Fruit fly (Drosophila melanogaster) whole organism, embryonic: ENCODE data around the gene RhoGDI.

Experiments
- BEAF-32 ChIP-seq: fragments of 200-800 bp; sonication (Bioruptor generic); optimal IDR thresholded peaks from 3 replicates; lab custom pipeline; 2017; ENCODE audit warnings: missing biosample characterization, missing genetic modification characterization, mild to moderate bottlenecking, moderate library complexity, missing genetic modification reagents
- BtbVII ChIP-seq: fragments of 200-800 bp; sonication (Bioruptor generic); optimal IDR thresholded peaks from 3 replicates; lab custom pipeline; 2017; ENCODE audit warnings: missing biosample characterization, mild to moderate bottlenecking, missing genetic modification characterization
- CG10979 ChIP-seq: fragments of 200-800 bp; sonication (Bioruptor generic); optimal IDR thresholded peaks from 2 replicates; lab custom pipeline; 2018; ENCODE audit warnings: missing biosample characterization, mild to moderate bottlenecking, missing genetic modification characterization, moderate library complexity
- CG11695 ChIP-seq: fragments of 200-800 bp; sonication (Bioruptor generic); IDR thresholded peaks from 3 replicates; pipeline ENCODE4 v1.3.6; 2022; ENCODE audit warnings: missing biosample characterization, missing genetic modification characterization
- CG1233 ChIP-seq: fragments of 200-800 bp; sonication (Bioruptor generic); optimal IDR thresholded peaks from 4 replicates; lab custom pipeline; 2018; ENCODE audit warnings: missing biosample characterization, mild to moderate bottlenecking, missing genetic modification characterization
- CG14710 ChIP-seq: fragments of 200-800 bp; sonication (Bioruptor generic); optimal IDR thresholded peaks from 3 replicates; lab custom pipeline; 2019; ENCODE audit warnings: missing biosample characterization, mild to moderate bottlenecking, missing genetic modification characterization, moderate library complexity
- CG15011 ChIP-seq: fragments of 200-800 bp; sonication (Bioruptor generic); optimal IDR thresholded peaks from 3 replicates; lab custom pipeline; 2018; ENCODE audit warnings: missing biosample characterization, mild to moderate bottlenecking, missing genetic modification characterization
- CG15269 ChIP-seq: fragments of 200-800 bp; sonication (Bioruptor generic); optimal IDR thresholded peaks from 2 replicates; lab custom pipeline; 2018; ENCODE audit warnings: missing biosample characterization, mild to moderate bottlenecking, missing genetic modification characterization, moderate library complexity
- CG1602 ChIP-seq: fragments of 200-800 bp; sonication (Bioruptor generic); optimal IDR thresholded peaks from 3 replicates; lab custom pipeline; 2016; ENCODE audit warnings: missing biosample characterization, missing genetic modification characterization
- CG18011 ChIP-seq: fragments of 200-800 bp; sonication (Bioruptor generic); optimal IDR thresholded peaks from 2 replicates; lab custom pipeline; 2017; ENCODE audit warnings: missing biosample characterization, missing genetic modification characterization, mild to moderate bottlenecking, moderate library complexity, missing genotype
- CG3065 ChIP-seq: fragments of 200-800 bp; sonication (Bioruptor generic); optimal IDR thresholded peaks from 2 replicates; lab custom pipeline; 2016; ENCODE audit warnings: missing biosample characterization, missing genetic modification characterization
- CG31441 ChIP-seq: fragments of 200-800 bp; sonication (Bioruptor generic); IDR thresholded peaks from 2 replicates; pipeline ENCODE4 v1.3.6; 2022; ENCODE audit warnings: missing biosample characterization, missing genetic modification characterization
- CG32532 ChIP-seq: fragments of 200-800 bp; sonication (Bioruptor generic); IDR thresholded peaks from 2 replicates; pipeline ENCODE4 v1.3.6; 2022; ENCODE audit warnings: missing biosample characterization, missing genetic modification characterization
- CG3407 ChIP-seq: fragments of 200-800 bp; sonication (Bioruptor generic); optimal IDR thresholded peaks from 2 replicates; lab custom pipeline; 2018; ENCODE audit warnings: missing biosample characterization, mild to moderate bottlenecking, missing genetic modification characterization
- CG3726 ChIP-seq: fragments of 200-800 bp; sonication (Bioruptor generic); IDR thresholded peaks from 3 replicates; pipeline ENCODE4, ENCODE4 v1.3.6; 2022; ENCODE audit warnings: missing biosample characterization, missing genetic modification characterization
- CG4707 ChIP-seq: fragments of 200-800 bp; sonication (Bioruptor generic); optimal IDR thresholded peaks from 2 replicates; lab custom pipeline; 2018; ENCODE audit warnings: missing biosample characterization, mild to moderate bottlenecking, missing genetic modification characterization, moderate library complexity
- CG5245 ChIP-seq: fragments of 200-800 bp; sonication (Bioruptor generic); optimal IDR thresholded peaks from 3 replicates; lab custom pipeline; 2016; ENCODE audit warnings: missing biosample characterization, missing genetic modification characterization
- CG6813 ChIP-seq: fragments of 200-800 bp; sonication (Bioruptor generic); optimal IDR thresholded peaks from 2 replicates; lab custom pipeline; 2017; ENCODE audit warnings: missing biosample characterization, missing genetic modification characterization, mild to moderate bottlenecking, moderate library complexity, missing genetic modification reagents
- CG6854 ChIP-seq: fragments of 200-800 bp; sonication (Bioruptor generic); optimal IDR thresholded peaks from 3 replicates; lab custom pipeline; 2017; ENCODE audit warnings: missing biosample characterization, mild to moderate bottlenecking, missing genetic modification characterization
- CG9215 ChIP-seq: fragments of 200-800 bp; sonication (Bioruptor generic); IDR thresholded peaks from 2 replicates; pipeline ENCODE4 v1.3.6; 2022; ENCODE audit warnings: missing biosample characterization, missing genetic modification characterization
- CG9437 ChIP-seq: fragments of 200-800 bp; sonication (Bioruptor generic); optimal IDR thresholded peaks from 2 replicates; lab custom pipeline; 2018; ENCODE audit warnings: missing biosample characterization, mild to moderate bottlenecking, missing genetic modification characterization
- CG9797 ChIP-seq: fragments of 200-800 bp; sonication (Bioruptor generic); optimal IDR thresholded peaks from 3 replicates; lab custom pipeline; 2018; ENCODE audit warnings: missing biosample characterization, mild to moderate bottlenecking, missing genetic modification characterization
- CG9876 ChIP-seq: fragments of 200-800 bp; sonication (Bioruptor generic); optimal IDR thresholded peaks from 2 replicates; lab custom pipeline; 2016; ENCODE audit warnings: missing biosample characterization, missing genetic modification characterization
- HLH3B ChIP-seq: fragments of 200-800 bp; sonication (Bioruptor generic); IDR thresholded peaks from 2 replicates; pipeline ENCODE4 v1.3.6; 2022; ENCODE audit warnings: missing biosample characterization, missing genetic modification characterization
- HmgZ ChIP-seq: fragments of 200-800 bp; sonication (Bioruptor generic); optimal IDR thresholded peaks from 2 replicates; lab custom pipeline; 2018; ENCODE audit warnings: missing biosample characterization, mild to moderate bottlenecking, missing genetic modification characterization
- Hr51 ChIP-seq, 2 experiments: fragments of 200-800 bp; sonication (Bioruptor generic); optimal IDR thresholded peaks; 2 replicates in 1 of 2; 3 replicates in 1 of 2; lab custom pipeline; 2016 to 2018; ENCODE audit warnings: missing biosample characterization in 2 of 2, missing genetic modification characterization in 2 of 2, mild to moderate bottlenecking in 1 of 2, moderate library complexity in 1 of 2
- Lpt ChIP-seq: fragments of >200 bp; optimal IDR thresholded peaks from 2 replicates; lab custom pipeline; 2018; ENCODE audit warnings: missing biosample characterization, missing genetic modification characterization
- Nf-YC ChIP-seq: fragments of 200-800 bp; optimal IDR thresholded peaks from 3 replicates; lab custom pipeline; 2019; ENCODE audit warnings: missing biosample characterization, mild to moderate bottlenecking, missing genetic modification characterization, moderate library complexity
- Rfx ChIP-seq: fragments of 200-800 bp; sonication (Bioruptor generic); IDR thresholded peaks from 2 replicates; pipeline ENCODE4 v1.3.6; 2022; ENCODE audit warnings: missing biosample characterization, missing genetic modification characterization
- chinmo ChIP-seq: fragments of 200-800 bp; sonication (Bioruptor generic); IDR thresholded peaks from 4 replicates; pipeline ENCODE4 v1.3.6; 2022; ENCODE audit warnings: missing biosample characterization, missing genetic modification characterization; ENCODE audit not compliant: partially characterized antibody
- crc ChIP-seq: fragments of 200-800 bp; sonication (Bioruptor generic); optimal IDR thresholded peaks from 2 replicates; lab custom pipeline; 2016; ENCODE audit warnings: missing biosample characterization, missing genetic modification characterization
- dm ChIP-seq: fragments of 200-800 bp; sonication (Bioruptor generic); optimal IDR thresholded peaks from 3 replicates; lab custom pipeline; 2016; ENCODE audit warnings: missing biosample characterization, missing genetic modification characterization
- gfzf ChIP-seq: fragments of 200-800 bp; sonication (Bioruptor generic); optimal IDR thresholded peaks from 2 replicates; lab custom pipeline; 2016; ENCODE audit warnings: missing biosample characterization, mild to moderate bottlenecking, missing genetic modification characterization, moderate library complexity
- grn ChIP-seq: fragments of 200-800 bp; sonication (Bioruptor generic); optimal IDR thresholded peaks from 3 replicates; lab custom pipeline; 2017; ENCODE audit warnings: missing biosample characterization, missing genetic modification characterization
- gsb-n ChIP-seq: fragments of 200-800 bp; sonication (Bioruptor generic); optimal IDR thresholded peaks from 3 replicates; lab custom pipeline; 2018; ENCODE audit warnings: missing biosample characterization, mild to moderate bottlenecking, missing genetic modification characterization
- h ChIP-seq: fragments of >200 bp; optimal IDR thresholded peaks from 2 replicates; lab custom pipeline; 2017
- hbn ChIP-seq: fragments of 200-800 bp; sonication (Bioruptor generic); IDR thresholded peaks from 2 replicates; pipeline ENCODE4 v1.3.6; 2022; ENCODE audit warnings: missing biosample characterization, missing genetic modification characterization; ENCODE audit not compliant: partially characterized antibody
- jigr1 ChIP-seq: fragments of 200-800 bp; sonication (Bioruptor generic); IDR thresholded peaks from 3 replicates; pipeline ENCODE4 v1.3.6; 2022; ENCODE audit warnings: missing biosample characterization, missing genetic modification characterization
- jumu ChIP-seq: fragments of 200-800 bp; sonication (Bioruptor generic); optimal IDR thresholded peaks from 3 replicates; lab custom pipeline; 2016; ENCODE audit warnings: missing biosample characterization, missing genetic modification characterization
- klu ChIP-seq: fragments of 200-800 bp; sonication (Bioruptor generic); IDR thresholded peaks from 2 replicates; pipeline ENCODE4 v1.3.6; 2022; ENCODE audit warnings: missing biosample characterization, missing genetic modification characterization
- lov ChIP-seq, 2 experiments: fragments of 200-800 bp in 1 of 2; fragments of >200 bp in 1 of 2; sonication (Bioruptor generic) in 1 of 2; IDR thresholded peaks in 1 of 2; optimal IDR thresholded peaks in 1 of 2; 2 replicates in 1 of 2; 3 replicates in 1 of 2; pipeline versions ENCODE4 v1.3.6 to Lab custom; 2017 to 2022; ENCODE audit warnings: missing biosample characterization in 1 of 2, missing genetic modification characterization in 1 of 2
- nmo ChIP-seq: fragments of 200-800 bp; sonication (Bioruptor generic); optimal IDR thresholded peaks from 2 replicates; lab custom pipeline; 2018; ENCODE audit warnings: missing biosample characterization, mild to moderate bottlenecking, missing genetic modification characterization, moderate library complexity
- otp ChIP-seq: fragments of 200-800 bp; sonication (Bioruptor generic); IDR thresholded peaks from 3 replicates; pipeline ENCODE4, ENCODE4 v1.3.6; 2022; ENCODE audit warnings: missing biosample characterization, missing genetic modification characterization
- peb ChIP-seq: fragments of 200-800 bp; sonication (Bioruptor generic); IDR thresholded peaks from 2 replicates; pipeline ENCODE4 v1.3.6; 2022; ENCODE audit warnings: missing biosample characterization, missing genetic modification characterization
- sc ChIP-seq, 3 experiments: fragments of >200 bp in 2 of 3; fragments of 200-800 bp in 1 of 3; sonication (Bioruptor generic) in 1 of 3; optimal IDR thresholded peaks; 2 replicates in 2 of 3; 3 replicates in 1 of 3; lab custom pipeline; 2017; ENCODE audit warnings: mild to moderate bottlenecking in 1 of 3, missing biosample characterization in 1 of 3, missing genetic modification characterization in 1 of 3, missing genetic modification reagents in 1 of 3
- schlank ChIP-seq: fragments of 200-800 bp; sonication (Bioruptor generic); optimal IDR thresholded peaks from 2 replicates; lab custom pipeline; 2018; ENCODE audit warnings: missing biosample characterization, mild to moderate bottlenecking, missing genetic modification characterization
- sens ChIP-seq: fragments of 200-800 bp; sonication (Bioruptor generic); peaks from one replicate; lab custom pipeline; 2016; ENCODE audit warnings: missing biosample characterization, missing genetic modification characterization
- ssp ChIP-seq: fragments of 200-800 bp; sonication (Bioruptor generic); IDR thresholded peaks from 2 replicates; pipeline ENCODE4 v1.3.6; 2022; ENCODE audit warnings: missing biosample characterization, missing genetic modification characterization
- usp ChIP-seq: fragments of >200 bp; optimal IDR thresholded peaks from 2 replicates; lab custom pipeline; 2017; ENCODE audit warnings: missing biosample characterization, missing genetic modification characterization

RhoGDI gene

DNA sequence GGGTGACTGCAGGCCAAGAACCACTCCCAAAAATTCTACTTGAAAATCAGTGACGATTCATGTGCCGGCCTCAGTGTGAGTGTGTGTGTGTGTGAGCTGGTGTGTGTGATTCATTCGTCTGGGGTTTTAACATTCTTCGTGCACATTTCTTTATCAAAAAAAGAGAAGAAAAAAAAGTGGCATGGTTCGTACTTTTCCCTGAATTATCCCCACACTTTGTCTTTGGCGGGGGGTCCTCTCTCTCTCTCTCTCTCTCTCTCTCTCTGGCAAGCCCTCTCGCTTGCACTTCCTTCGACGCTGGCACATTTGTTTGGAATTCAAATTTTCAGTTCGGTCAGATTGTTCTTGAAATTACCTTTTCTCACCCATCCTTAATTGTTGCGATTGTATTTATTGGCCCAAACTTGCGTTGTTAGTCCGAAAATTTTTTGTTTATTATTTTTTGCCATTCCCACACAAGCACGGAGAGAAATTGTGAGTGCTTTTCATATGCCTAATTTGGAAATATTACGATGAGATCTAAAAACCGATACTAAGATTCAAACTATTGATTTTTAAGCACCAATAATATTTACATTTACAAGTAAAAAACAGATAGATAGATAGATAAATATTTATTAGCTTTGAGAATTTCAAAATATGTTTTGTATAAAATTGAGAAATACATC is 642 bp downstream of the RhoGDI start:
- TF ChIP-seq jumu (GFP tag; lab: Kevin White, UChicago) (no peak), CG3065 (no peak), CG9215 (no peak), CG9797 (GFP tag; lab: Kevin White, UChicago) (no peak), usp (GFP tag; lab: Kevin White, UChicago) (no peak), HmgZ (tag; lab: Kevin White, UChicago) (no peak), CG4707 (GFP tag; lab: Kevin White, UChicago) (no peak), Nf-YC (tag; lab: Kevin White, UChicago) (no peak), CG1233 (no peak), CG9437 (GFP tag; lab: Kevin White, UChicago) (peak; percentile 31), CG18011 (GFP tag; lab: Kevin White, UChicago) (no peak), crc (GFP tag; lab: Kevin White, UChicago) (no peak), CG3407 (no peak), CG10979 (no peak), peb (GFP tag; lab: Robert Waterston, UW) (no peak), otp (GFP tag; lab: Robert Waterston, UW) (no peak), schlank (tag; lab: Kevin White, UChicago) (no peak), Rfx (GFP tag; lab: Robert Waterston, UW) (0 out of 2 replicates have a peak, but pooled peaks have one; percentile 7), HLH3B (GFP tag; lab: Robert Waterston, UW) (no peak), gfzf (GFP tag; lab: Kevin White, UChicago) (no peak), CG3726 (GFP tag; lab: Robert Waterston, UW) (no peak), chinmo (GFP tag; lab: Robert Waterston, UW) (peak; percentile 74; the same call in 1 of the 4 replicates), Lpt (GFP tag; lab: Kevin White, UChicago) (no peak), BEAF-32 (GFP tag; lab: Kevin White, UChicago) (no peak), CG31441 (no peak), gsb-n (tag; lab: Kevin White, UChicago) (no peak), CG6813 (peak; percentile 13), h (lab: Kevin White, UChicago) (no peak), sens (peak; percentile 84), CG6854 (GFP tag; lab: Kevin White, UChicago) (no peak), hbn (GFP tag; lab: Robert Waterston, UW) (no peak), CG14710 (tag; lab: Kevin White, UChicago) (no peak), klu (GFP tag; lab: Robert Waterston, UW) (no peak), grn (GFP tag; lab: Kevin White, UChicago) (no peak), CG1602 (no peak), CG32532 (GFP tag; lab: Robert Waterston, UW) (0 out of 2 replicates have a peak, but pooled peaks have one; percentile 31), CG5245 (GFP tag; lab: Kevin White, UChicago) (no peak), lov (optimal IDR thresholded peaks at IDR 0.05; lab: Kevin White, UChicago) (no peak), lov (GFP tag; IDR thresholded peaks at IDR 0.05; lab: Robert Waterston, UW) (0 out of 3 replicates have a peak, but pooled peaks have one; percentile 17), ssp (GFP tag; lab: Robert Waterston, UW) (no peak), BtbVII (GFP tag; lab: Kevin White, UChicago) (no peak), dm (GFP tag; lab: Kevin White, UChicago) (no peak), CG15269 (tag; lab: Kevin White, UChicago) (peak; percentile 44), nmo (GFP tag; lab: Kevin White, UChicago) (no peak), CG9876 (no peak), CG11695 (GFP tag; lab: Robert Waterston, UW) (no peak), jigr1 (GFP tag; lab: Robert Waterston, UW) (no peak), Hr51 (GFP tag; optimal IDR thresholded peaks at IDR 0.05; lab: Kevin White, UChicago) (peak in 1 of 2 experiments; percentile 43), CG15011 (no peak), sc (optimal IDR thresholded peaks at IDR 0.05; lab: Kevin White, UChicago) (no peak), sc (GFP tag; optimal IDR thresholded peaks at IDR 0.05; lab: Kevin White, UChicago) (no peak)
